Fruit fly (Drosophila melanogaster): ENCODE results near the gene CG1647.

CG1647 gene

dm6 chr3R:28847547-28848316, 27.7 kb downstream of the CG1647 start:
- TF ChIP-seq mam (GFP tag; optimal IDR thresholded peaks at IDR 0.05) = no peak
- peak in 1 of 2 experiments; percentile 2 for TF ChIP-seq bsh (GFP tag; optimal IDR thresholded peaks at IDR 0.05)
- no peak for TF ChIP-seq CG10366 (GFP tag; IDR thresholded peaks at IDR 0.05)
- TF ChIP-seq grau (tag; optimal IDR thresholded peaks at IDR 0.05) = peak; percentile 91
- no peak for TF ChIP-seq Mes4 (GFP tag; optimal IDR thresholded peaks at IDR 0.05)
- TF ChIP-seq NC2β (GFP tag; optimal IDR thresholded peaks at IDR 0.05) = no peak
- no peak for TF ChIP-seq chif (GFP tag; optimal IDR thresholded peaks at IDR 0.05)
- TF ChIP-seq Hr78 (GFP tag; optimal IDR thresholded peaks at IDR 0.05) = no peak
- TF ChIP-seq CG15601 (tag; optimal IDR thresholded peaks at IDR 0.05) = peak; percentile 15
- peak; percentile 40 for TF ChIP-seq dmrt11E (tag; optimal IDR thresholded peaks at IDR 0.05)
- TF ChIP-seq CG2120 (GFP tag; optimal IDR thresholded peaks at IDR 0.05) = no peak
- TF ChIP-seq unpg (GFP tag; optimal IDR thresholded peaks at IDR 0.05) = peak; percentile 6
- no peak for TF ChIP-seq CG1792 (GFP tag; optimal IDR thresholded peaks at IDR 0.05)
- TF ChIP-seq Asciz (GFP tag; optimal IDR thresholded peaks at IDR 0.05) = peak; percentile 10
- no peak for TF ChIP-seq en (GFP tag; optimal IDR thresholded peaks at IDR 0.05)
- no peak for TF ChIP-seq CG7963 (GFP tag; IDR thresholded peaks at IDR 0.05; ENCODE audit: partially characterized antibody)
- TF ChIP-seq CG14014 (GFP tag; IDR thresholded peaks at IDR 0.05) = no peak
- TF ChIP-seq Hr51 (GFP tag; optimal IDR thresholded peaks at IDR 0.05) = peak in 1 of 2 experiments; percentile 8
- peak; percentile 55 for TF ChIP-seq CG11504 (tag; optimal IDR thresholded peaks at IDR 0.05)
- TF ChIP-seq amos (GFP tag; IDR thresholded peaks at IDR 0.05; ENCODE audit: partially characterized antibody) = no peak
- TF ChIP-seq CG13894 (tag; optimal IDR thresholded peaks at IDR 0.05) = no peak
- no peak for TF ChIP-seq gfzf (GFP tag; optimal IDR thresholded peaks at IDR 0.05)
- no peak for TF ChIP-seq ase (GFP tag; IDR thresholded peaks at IDR 0.05)
- no peak for TF ChIP-seq caup (GFP tag; optimal IDR thresholded peaks at IDR 0.05; ENCODE audit: severe bottlenecking)
- TF ChIP-seq Atf6 (GFP tag; IDR thresholded peaks at IDR 0.05) = no peak
- TF ChIP-seq PHDP (tag; optimal IDR thresholded peaks at IDR 0.05) = peak; percentile 32
- TF ChIP-seq stwl (tag; optimal IDR thresholded peaks at IDR 0.05) = no peak
- TF ChIP-seq Chrac-16 (GFP tag; optimal IDR thresholded peaks at IDR 0.05) = no peak
- no peak for TF ChIP-seq CG4854 (GFP tag; optimal IDR thresholded peaks at IDR 0.05)
- peak; percentile 59 for TF ChIP-seq CG18262 (tag; optimal IDR thresholded peaks at IDR 0.05)
- no peak for TF ChIP-seq CG11696 (GFP tag; IDR thresholded peaks at IDR 0.05)
- no peak for TF ChIP-seq D (optimal IDR thresholded peaks at IDR 0.05)
- TF ChIP-seq D (GFP tag; optimal IDR thresholded peaks at IDR 0.05) = peak; percentile 13
- TF ChIP-seq inv (GFP tag; IDR thresholded peaks at IDR 0.05; ENCODE audit: partially characterized antibody) = no peak
- TF ChIP-seq CG10431 (GFP tag; optimal IDR thresholded peaks at IDR 0.05) = no peak
- no peak for TF ChIP-seq Dip2 (GFP tag; IDR thresholded peaks at IDR 0.05)
- no peak for TF ChIP-seq fd102C (GFP tag; optimal IDR thresholded peaks at IDR 0.05)
- no peak for TF ChIP-seq CG1024 (GFP tag; IDR thresholded peaks at IDR 0.05)
- peak; percentile 38; the same call in 1 of the 2 replicates for TF ChIP-seq CG31441 (GFP tag; IDR thresholded peaks at IDR 0.05)
- no peak for TF ChIP-seq CG3065 (GFP tag; optimal IDR thresholded peaks at IDR 0.05)
- TF ChIP-seq Hey (tag; optimal IDR thresholded peaks at IDR 0.05) = peak; percentile 84
- TF ChIP-seq CG14710 (tag; optimal IDR thresholded peaks at IDR 0.05) = peak; percentile 31
- TF ChIP-seq gt (GFP tag; IDR thresholded peaks at IDR 0.05) = no peak
- TF ChIP-seq crc (GFP tag; optimal IDR thresholded peaks at IDR 0.05) = no peak
- TF ChIP-seq chinmo (GFP tag; IDR thresholded peaks at IDR 0.05; ENCODE audit: partially characterized antibody) = no peak
- TF ChIP-seq vvl (GFP tag; IDR thresholded peaks at IDR 0.05) = no peak
- TF ChIP-seq fu2 (GFP tag; optimal IDR thresholded peaks at IDR 0.05) = no peak
- TF ChIP-seq pzg (GFP tag; optimal IDR thresholded peaks at IDR 0.05) = no peak
- TF ChIP-seq bcd (GFP tag; optimal IDR thresholded peaks at IDR 0.05) = no peak
